Worm (Caenorhabditis elegans): Measurements from ENCODE around the gene Y54F10BM.23.

DNA sequence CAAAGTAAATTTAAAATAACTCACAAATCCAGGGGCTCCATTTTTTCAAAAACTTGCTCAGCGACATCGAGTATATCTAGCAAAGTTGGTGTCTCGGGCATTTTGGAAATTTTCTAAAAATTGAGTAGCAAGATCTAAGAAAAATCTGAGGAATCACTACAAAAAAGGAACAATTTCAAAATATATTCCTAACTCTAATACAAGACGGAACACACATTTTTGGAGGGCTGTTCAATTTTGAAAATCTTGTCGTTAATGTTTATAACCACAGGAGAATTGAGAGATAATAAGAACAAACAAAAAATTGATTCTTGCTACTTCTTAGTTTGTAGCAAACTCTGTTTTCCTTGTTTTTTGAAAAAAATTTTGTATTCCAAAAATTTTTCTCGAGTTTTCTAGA lies 47.0 kb downstream of the Y54F10BM.23 start, which contains the start of gene fbxa-47:
- TF ChIP-seq unc-62 (GFP tag; optimal IDR thresholded peaks at IDR 0.05), result no peak
- TF ChIP-seq lsy-2 (tag; optimal IDR thresholded peaks at IDR 0.05), result no peak
- TF ChIP-seq nhr-11 (tag; optimal IDR thresholded peaks at IDR 0.05), result no peak
- TF ChIP-seq elt-1 (tag; optimal IDR thresholded peaks at IDR 0.05), result no peak
- no peak for TF ChIP-seq fos-1 (tag; optimal IDR thresholded peaks at IDR 0.05)
- TF ChIP-seq ztf-11 (tag; optimal IDR thresholded peaks at IDR 0.05), result no peak
- no peak for TF ChIP-seq mdl-1 (tag; optimal IDR thresholded peaks at IDR 0.05)
- TF ChIP-seq lin-13 (GFP tag; optimal IDR thresholded peaks at IDR 0.05), result no peak
- no peak for TF ChIP-seq ama-1 (optimal IDR thresholded peaks at IDR 0.05)
- TF ChIP-seq peb-1 (tag; optimal IDR thresholded peaks at IDR 0.05), result no peak
- no peak for TF ChIP-seq lin-11 (tag; optimal IDR thresholded peaks at IDR 0.05)
- TF ChIP-seq elt-3 (tag; optimal IDR thresholded peaks at IDR 0.05), result no peak
- no peak for TF ChIP-seq crh-2 (tag; optimal IDR thresholded peaks at IDR 0.05)

Data from whole organism, L2 larva.